Worm (Caenorhabditis elegans) whole organism, L4 larva: Measurements from ENCODE around the gene Y73B6BL.23.

Experiments
- F44E2.7 ChIP-seq: fragments of 200-800 bp; sonication (Bioruptor generic); IDR thresholded peaks from 2 replicates; pipeline ENCODE4 v2.1.2; 2022; ENCODE audit warnings: missing genetic modification characterization, missing compliant biosample characterization
- R02D3.7 ChIP-seq: fragments of 150-350 bp; sonication (generic microtip); optimal IDR thresholded peaks from 3 replicates; lab custom pipeline; 2014; ENCODE audit warnings: missing biosample characterization, missing genetic modification characterization
- aly-2 ChIP-seq: sonication (generic microtip); optimal IDR thresholded peaks from 2 replicates; lab custom pipeline; 2018; ENCODE audit warnings: missing biosample characterization, missing genetic modification characterization
- ama-1 ChIP-seq: fragments of 150-350 bp; optimal IDR thresholded peaks from 2 replicates; lab custom pipeline; 2014; ENCODE audit warnings: inconsistent platforms, mixed read lengths
- hlh-30 ChIP-seq: sonication (generic microtip); optimal IDR thresholded peaks from 2 replicates; lab custom pipeline; 2017; ENCODE audit warnings: antibody characterized with exemption, mild to moderate bottlenecking, missing genetic modification characterization, missing compliant biosample characterization; ENCODE audit not compliant: insufficient read depth
- lin-15B ChIP-seq: fragments of 150-350 bp; sonication (generic microtip); optimal IDR thresholded peaks from 3 replicates; lab custom pipeline; 2014; ENCODE audit warnings: missing biosample characterization, missing genetic modification characterization
- lin-29 ChIP-seq: fragments of 200-800 bp; sonication (Bioruptor generic); IDR thresholded peaks from 2 replicates; pipeline ENCODE4 v1.3.6; 2022; ENCODE audit warnings: missing genetic modification reagents, missing genetic modification characterization, missing compliant biosample characterization
- mep-1 ChIP-seq: fragments of 150-350 bp; sonication (generic microtip); optimal IDR thresholded peaks from 3 replicates; lab custom pipeline; 2014; ENCODE audit warnings: missing biosample characterization, missing genetic modification characterization
- nhr-28 ChIP-seq: fragments of 150-350 bp; optimal IDR thresholded peaks from 2 replicates; lab custom pipeline; 2014; ENCODE audit warnings: missing biosample characterization, missing genetic modification characterization
- nhr-6 ChIP-seq: fragments of 150-350 bp; optimal IDR thresholded peaks from 2 replicates; lab custom pipeline; 2014; ENCODE audit warnings: missing biosample characterization, missing genetic modification characterization
- pqm-1 ChIP-seq: sonication (generic microtip); optimal IDR thresholded peaks from 2 replicates; lab custom pipeline; 2017; ENCODE audit warnings: missing biosample characterization, missing genetic modification characterization
- snpc-1.2 ChIP-seq: fragments of 200-800 bp; sonication (Bioruptor generic); IDR thresholded peaks from 2 replicates; pipeline ENCODE4 v1.3.6; 2022; ENCODE audit warnings: missing genetic modification reagents, missing genetic modification characterization, missing compliant biosample characterization
- snpc-4 ChIP-seq: fragments of 150-350 bp; optimal IDR thresholded peaks from 2 replicates; lab custom pipeline; 2014; ENCODE audit warnings: missing biosample characterization, missing genetic modification characterization

- TF ChIP-seq nhr-28 (peak; percentile 48), nhr-6 (no peak), R02D3.7 (tag; lab: Kevin White, UChicago) (no peak), F44E2.7 (GFP tag; lab: Robert Waterston, UW) (no peak), ama-1 (lab: Kevin White, UChicago) (no peak), aly-2 (no peak), pqm-1 (no peak), lin-29 (GFP tag; lab: Robert Waterston, UW) (no peak), snpc-4 (no peak), lin-15B (tag; lab: Kevin White, UChicago) (no peak), mep-1 (no peak), hlh-30 (tag; lab: Kevin White, UChicago) (peak; percentile 3), snpc-1.2 (GFP tag; lab: Robert Waterston, UW) (no peak)
Measured at ce11 chrIV:6442016-6442618, 23.2 kb upstream of the Y73B6BL.23 start.
